Worm (Caenorhabditis elegans) whole organism, late embryonic: ENCODE results near the gene slc-17.9.

ENCODE experiments used
- C08G9.2 ChIP-seq: sonication (generic microtip); optimal IDR thresholded peaks from 2 replicates; lab custom pipeline; 2016; ENCODE audit warnings: mild to moderate bottlenecking, missing genetic modification characterization, moderate library complexity, missing compliant biosample characterization
- F13H6.1 ChIP-seq: sonication (generic microtip); optimal IDR thresholded peaks from 2 replicates; lab custom pipeline; 2016; ENCODE audit warnings: missing genetic modification characterization, missing compliant biosample characterization
- K02D7.2 ChIP-seq: sonication (generic microtip); optimal IDR thresholded peaks from 2 replicates; lab custom pipeline; 2017; ENCODE audit warnings: mild to moderate bottlenecking, missing genetic modification characterization, missing compliant biosample characterization
- ama-1 ChIP-seq: fragments of 150-350 bp; optimal IDR thresholded peaks from 2 replicates; lab custom pipeline; 2014
- ceh-2 ChIP-seq: sonication (generic microtip); optimal IDR thresholded peaks from 2 replicates; lab custom pipeline; 2016; ENCODE audit warnings: missing genotype, missing genetic modification characterization, missing compliant biosample characterization
- ceh-31 ChIP-seq: sonication (generic microtip); optimal IDR thresholded peaks from 2 replicates; lab custom pipeline; 2016; ENCODE audit warnings: missing genetic modification characterization, missing compliant biosample characterization
- ceh-6 ChIP-seq: fragments of 200-800 bp; sonication (Bioruptor generic); optimal IDR thresholded peaks from 2 replicates; lab custom pipeline; 2018; ENCODE audit warnings: mild to moderate bottlenecking, missing genetic modification characterization, missing compliant biosample characterization
- dve-1 ChIP-seq: sonication (generic microtip); optimal IDR thresholded peaks from 2 replicates; lab custom pipeline; 2017; ENCODE audit warnings: antibody characterized with exemption, mild to moderate bottlenecking, missing genetic modification characterization, missing compliant biosample characterization
- elt-2 ChIP-seq: sonication (generic microtip); optimal IDR thresholded peaks from 2 replicates; lab custom pipeline; 2016; ENCODE audit warnings: missing genetic modification reagents, missing genetic modification characterization, missing compliant biosample characterization
- fkh-6 ChIP-seq: sonication (generic microtip); optimal IDR thresholded peaks from 2 replicates; lab custom pipeline; 2016; ENCODE audit warnings: missing genetic modification characterization, missing compliant biosample characterization
- hlh-15 ChIP-seq: sonication (generic microtip); optimal IDR thresholded peaks from 2 replicates; lab custom pipeline; 2016; ENCODE audit warnings: missing genetic modification characterization, missing compliant biosample characterization
- hlh-30 ChIP-seq: sonication (generic microtip); optimal IDR thresholded peaks from 2 replicates; lab custom pipeline; 2017; ENCODE audit warnings: antibody characterized with exemption, missing genetic modification characterization, missing compliant biosample characterization; ENCODE audit not compliant: insufficient read depth
- lim-6 ChIP-seq: sonication (generic microtip); optimal IDR thresholded peaks from 2 replicates; lab custom pipeline; 2016; ENCODE audit warnings: missing genetic modification characterization, missing compliant biosample characterization
- npax-4 ChIP-seq: sonication (generic microtip); optimal IDR thresholded peaks from 2 replicates; lab custom pipeline; 2016; ENCODE audit warnings: missing genetic modification characterization, missing compliant biosample characterization
- odd-2 ChIP-seq: sonication (generic microtip); optimal IDR thresholded peaks from 2 replicates; lab custom pipeline; 2017; ENCODE audit warnings: antibody characterized with exemption, mild to moderate bottlenecking, missing genetic modification characterization, missing compliant biosample characterization
- pat-9 ChIP-seq: fragments of 200-800 bp; sonication (Bioruptor generic); optimal IDR thresholded peaks from 2 replicates; lab custom pipeline; 2018; ENCODE audit warnings: mild to moderate bottlenecking, missing genetic modification characterization, moderate library complexity, missing compliant biosample characterization
- pqm-1 ChIP-seq: sonication (generic microtip); optimal IDR thresholded peaks from 2 replicates; lab custom pipeline; 2016; ENCODE audit warnings: missing genetic modification characterization, missing compliant biosample characterization
- sox-4 ChIP-seq: sonication (generic microtip); optimal IDR thresholded peaks from 2 replicates; lab custom pipeline; 2017; ENCODE audit warnings: mild to moderate bottlenecking, missing genetic modification characterization, inconsistent platforms, missing compliant biosample characterization
- tbx-2 ChIP-seq: sonication (generic microtip); optimal IDR thresholded peaks from 2 replicates; lab custom pipeline; 2016; ENCODE audit warnings: missing genetic modification characterization, missing compliant biosample characterization
- ttx-3 ChIP-seq: sonication (generic microtip); optimal IDR thresholded peaks from 2 replicates; lab custom pipeline; 2016; ENCODE audit warnings: missing genetic modification reagents, missing genetic modification characterization, missing compliant biosample characterization
- unc-3 ChIP-seq, 2 experiments: fragments of 200-800 bp in 1 of 2; sonication (Bioruptor generic) in 1 of 2; sonication (generic microtip) in 1 of 2; conservative IDR thresholded peaks in 1 of 2; optimal IDR thresholded peaks in 1 of 2; 2 replicates each; pipeline versions ENCODE4 v1.3.6 to Lab custom; 2016 to 2022; ENCODE audit warnings: missing compliant biosample characterization in 2 of 2, missing genetic modification characterization in 2 of 2, missing genetic modification reagents in 1 of 2
- unc-42 ChIP-seq: sonication (generic microtip); optimal IDR thresholded peaks from 2 replicates; lab custom pipeline; 2016; ENCODE audit warnings: missing genotype, missing genetic modification characterization, missing compliant biosample characterization

slc-17.9 gene

ce11 chrX:9764822-9765221 lies at the start of gene slc-17.9:
slc-17.9 (minus strand) TSS chrX:9764922.
- TF ChIP-seq C08G9.2 (tag; lab: Kevin White, UChicago), result no peak
- TF ChIP-seq pat-9 (tag; lab: Kevin White, UChicago), result no peak
- no peak for TF ChIP-seq lim-6 (tag; lab: Kevin White, UChicago)
- no peak for TF ChIP-seq tbx-2 (tag; lab: Kevin White, UChicago)

ce11 chrX:9814132-9814811 lies 49.5 kb upstream of the slc-17.9 start:
- TF ChIP-seq hlh-15 (tag; lab: Kevin White, UChicago), result no peak
- peak; percentile 55 for TF ChIP-seq ceh-31 (tag; lab: Kevin White, UChicago)
- TF ChIP-seq unc-42 (tag; lab: Kevin White, UChicago), result peak; percentile 52
- no peak for TF ChIP-seq dve-1

DNA sequence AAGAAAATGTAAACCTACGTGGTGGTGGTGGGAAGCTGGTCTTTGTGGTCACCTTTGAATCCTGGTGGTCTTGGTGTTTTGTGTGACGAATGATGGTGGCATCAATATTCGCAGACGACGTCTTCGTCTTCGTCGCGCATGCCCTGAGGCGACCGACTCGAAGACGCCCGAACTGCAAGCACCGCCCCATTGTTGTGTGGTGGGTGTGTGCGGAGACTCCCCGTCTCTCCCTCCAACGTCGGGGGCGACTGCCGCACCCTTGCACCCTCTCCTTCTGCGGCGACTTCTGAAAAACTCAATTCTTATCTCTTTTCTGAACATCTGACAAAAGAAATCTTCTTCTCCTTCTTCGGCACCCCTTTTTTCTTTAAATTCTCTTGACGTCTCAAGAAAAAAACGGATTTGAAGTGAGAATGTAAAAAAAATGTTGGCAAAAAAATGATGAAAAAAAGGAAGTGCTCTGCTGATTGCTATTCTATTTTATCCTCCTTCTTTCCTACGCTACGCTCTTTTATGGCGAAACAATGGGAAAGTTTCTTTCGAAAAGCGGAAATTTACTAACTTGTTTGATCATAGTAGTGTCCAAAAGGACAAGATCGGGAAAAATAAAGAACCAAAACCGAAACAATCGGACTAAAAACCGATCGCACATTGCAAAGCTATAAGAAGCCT lies 42.8 kb upstream of the slc-17.9 start, which contains the start of gene lgc-47:
Gene lgc-47 (minus strand): TSS at position 286 of the 672 bp plus-strand sequence.
- TF ChIP-seq unc-42 (tag; lab: Kevin White, UChicago), result peak; percentile 31
- no peak for TF ChIP-seq npax-4 (tag; lab: Kevin White, UChicago)

- TF ChIP-seq unc-3 (GFP tag; conservative IDR thresholded peaks at IDR 0.05; lab: Robert Waterston, UW) (no peak), unc-3 (tag; optimal IDR thresholded peaks at IDR 0.05; lab: Kevin White, UChicago) (no peak), unc-42 (tag; lab: Kevin White, UChicago) (peak; percentile 87)
Observed at ce11 chrX:9805426-9805825, 40.7 kb upstream of the slc-17.9 start.

DNA sequence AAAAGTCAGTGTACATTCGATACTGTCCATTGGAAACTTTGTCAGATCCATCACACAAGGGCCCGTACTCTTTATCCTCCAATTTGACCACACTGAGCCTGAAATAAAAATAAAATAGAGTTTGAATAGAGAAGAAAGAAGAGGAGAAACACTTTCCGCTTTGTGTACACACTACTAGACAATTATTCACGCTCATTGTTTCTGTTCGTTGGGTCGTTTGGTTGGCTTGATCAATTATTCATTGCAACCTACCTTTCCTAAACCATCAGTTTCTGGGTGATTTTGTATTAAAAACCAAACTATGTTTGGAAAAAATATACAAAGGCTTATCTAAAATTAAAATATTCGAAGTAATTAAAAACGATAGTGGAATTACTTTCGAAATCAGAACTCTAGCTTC lies 40.0 kb upstream of the slc-17.9 start:
- TF ChIP-seq ceh-31 (tag; lab: Kevin White, UChicago), result peak; percentile 62
- no peak for TF ChIP-seq hlh-30 (tag; lab: Kevin White, UChicago)

- TF ChIP-seq unc-42 (tag; lab: Kevin White, UChicago) (peak; percentile 97), odd-2 (no peak), ttx-3 (no peak), K02D7.2 (no peak)
- TF ChIP-seq, all 69 proteins: peak for 1
Observed at ce11 chrX:9803603-9804002, 38.9 kb upstream of the slc-17.9 start.

ce11 chrX:9798530-9798929 lies 33.8 kb upstream of the slc-17.9 start, which contains the start of gene F36G3.3:
F36G3.3 (plus strand) TSS chrX:9798835.
- peak; percentile 35 for TF ChIP-seq unc-42 (tag; lab: Kevin White, UChicago)
- TF ChIP-seq odd-2, result no peak
- TF ChIP-seq ceh-2, result no peak
- TF ChIP-seq sox-4 (tag; lab: Kevin White, UChicago), result no peak

DNA sequence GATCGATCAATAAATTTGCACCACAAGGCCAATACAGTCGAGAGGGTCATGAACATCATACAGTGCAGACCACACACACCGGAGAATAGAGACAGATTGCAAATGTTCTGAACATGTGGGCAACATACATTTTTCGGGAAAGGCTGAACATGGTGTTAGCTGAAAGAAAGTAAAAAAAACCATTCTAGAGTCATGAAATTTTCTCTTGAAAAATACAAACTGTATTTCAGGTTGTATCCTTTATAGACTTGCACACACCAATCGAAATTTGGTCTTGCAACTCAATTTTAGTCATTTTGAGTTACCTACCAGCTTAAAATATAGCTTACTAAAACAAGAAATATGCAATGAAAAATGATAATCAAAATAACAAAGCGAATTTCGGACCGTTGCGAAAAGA lies 31.3 kb upstream of the slc-17.9 start:
- TF ChIP-seq F13H6.1 (tag; lab: Kevin White, UChicago) (no peak), odd-2 (no peak), ceh-6 (GFP tag; lab: Kevin White, UChicago) (no peak), pqm-1 (tag; lab: Kevin White, UChicago) (no peak), fkh-6 (tag; lab: Kevin White, UChicago) (no peak), C08G9.2 (tag; lab: Kevin White, UChicago) (no peak), elt-2 (tag; lab: Kevin White, UChicago) (no peak)

- TF ChIP-seq elt-2 (tag; lab: Kevin White, UChicago), result peak; percentile 52
- TF ChIP-seq ama-1, result no peak
- TF ChIP-seq C08G9.2 (tag; lab: Kevin White, UChicago), result no peak
- no peak for TF ChIP-seq odd-2
Observed at ce11 chrX:9795579-9795978, 30.9 kb upstream of the slc-17.9 start.
